Worm (Caenorhabditis elegans): ENCODE measurements around the gene lin-1.
A peak's percentile ranks its signal among the peaks of the same experiment; 100 is the strongest.

Gene lin-1

DNA sequence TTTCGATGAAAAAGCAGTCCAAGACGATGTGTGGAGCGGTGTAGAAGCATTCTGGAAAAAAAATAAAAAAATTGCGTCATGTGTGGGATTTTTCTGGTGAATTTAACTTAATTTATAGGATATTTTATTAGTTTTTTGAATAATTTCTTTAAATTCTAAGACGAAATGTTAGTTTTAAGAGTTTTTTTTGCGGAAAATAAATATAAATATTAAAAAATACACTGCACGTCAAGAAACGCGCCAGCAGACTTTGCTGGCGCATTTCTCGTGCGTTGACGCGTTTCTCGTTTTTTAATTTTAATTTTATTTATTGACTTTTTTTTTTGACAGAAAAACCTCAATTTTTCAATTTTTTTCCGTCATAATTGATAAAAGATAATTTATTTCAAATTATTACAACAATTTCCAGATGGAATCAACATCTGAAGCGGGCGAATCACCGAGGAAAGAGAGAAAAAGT is 48.8 kb upstream of the lin-1 start, which contains the start of the genes ppgn-1 and tftc-1 (continued):
- TF ChIP-seq madf-9 (GFP tag; conservative IDR thresholded peaks at IDR 0.05), result no peak
- no peak for TF ChIP-seq Y48G9A.11 (GFP tag; IDR thresholded peaks at IDR 0.05)
- TF ChIP-seq ZK546.5 (tag; optimal IDR thresholded peaks at IDR 0.05), result no peak
- TF ChIP-seq ama-1 (optimal IDR thresholded peaks at IDR 0.05), result no peak
- TF ChIP-seq nhr-102 (tag; optimal IDR thresholded peaks at IDR 0.05), result peak; percentile 33
- no peak for TF ChIP-seq nhr-10 (tag; optimal IDR thresholded peaks at IDR 0.05)

DNA sequence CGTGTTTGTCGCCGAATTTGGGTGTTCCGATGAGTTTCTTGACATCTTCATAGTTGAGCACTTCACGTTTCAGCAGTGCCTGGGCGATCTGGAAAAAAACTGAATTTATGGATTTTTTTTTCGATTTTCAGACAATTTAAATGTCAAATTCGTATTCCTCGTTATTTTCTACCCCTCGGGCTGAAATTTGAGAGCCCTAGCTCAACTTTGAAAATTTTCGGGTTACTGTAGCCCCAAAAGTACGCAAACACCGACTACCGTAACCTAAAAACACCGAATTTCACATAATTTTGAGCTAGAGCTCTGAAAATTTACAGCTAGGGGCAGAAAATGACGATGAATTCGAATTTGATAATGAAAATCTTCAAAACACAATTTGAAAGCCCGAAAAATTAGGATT is 33.9 kb upstream of the lin-1 start:
- no peak for TF ChIP-seq hlh-30 (tag; optimal IDR thresholded peaks at IDR 0.05; ENCODE audit: insufficient read depth)
- no peak for TF ChIP-seq madf-9 (GFP tag; conservative IDR thresholded peaks at IDR 0.05)
- 0 out of 2 replicates have a peak, but pooled peaks have one; percentile 21 for TF ChIP-seq ZK337.2 (GFP tag; IDR thresholded peaks at IDR 0.05)
- peak in 1 of 2 experiments; percentile 37 for TF ChIP-seq lsy-2 (tag; optimal IDR thresholded peaks at IDR 0.05)

DNA sequence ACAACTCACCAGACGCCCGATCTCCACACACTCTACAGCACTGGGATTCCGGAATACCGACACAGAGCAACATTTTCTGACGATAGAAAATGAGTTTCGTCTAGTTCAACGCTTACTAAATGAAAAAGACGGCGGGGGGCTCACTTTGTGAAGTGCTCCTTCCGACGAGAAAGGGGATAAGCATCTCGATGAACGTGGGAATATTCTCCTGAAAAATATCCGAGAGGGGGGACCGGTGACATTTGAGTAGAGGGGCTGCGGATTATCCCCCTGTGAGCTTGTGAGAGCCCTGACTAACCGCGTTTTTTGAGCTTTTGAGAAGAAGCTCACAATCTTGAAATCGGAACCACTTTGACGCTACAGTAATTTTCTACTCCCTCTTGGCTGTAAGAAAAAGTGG is 29.5 kb upstream of the lin-1 start, which contains the start of gene nhr-236:
Gene nhr-236 (minus strand): TSS at position 101 of the 400 bp plus-strand sequence.
- TF ChIP-seq dmd-9 (GFP tag; IDR thresholded peaks at IDR 0.05) (no peak), aha-1 (tag) (peak; percentile 27)

DNA sequence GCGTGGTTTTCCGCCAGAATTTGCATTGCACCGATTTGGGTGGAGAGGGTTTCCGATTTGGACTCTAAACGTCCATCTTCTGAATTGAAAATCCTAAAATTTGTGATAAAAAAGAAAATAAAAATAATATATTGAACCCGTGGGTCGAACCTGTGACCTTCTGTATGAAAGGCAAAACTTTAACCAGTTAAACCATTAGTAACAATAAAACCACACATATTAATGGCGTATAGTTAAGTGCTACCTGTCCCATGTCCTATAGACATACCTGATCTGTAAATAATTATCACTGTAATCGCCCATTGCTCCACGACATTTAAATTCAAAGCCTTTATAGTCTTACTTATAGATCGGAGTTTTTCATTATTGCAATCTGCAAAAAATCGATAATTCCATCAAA is 27.2 kb upstream of the lin-1 start:
- TF ChIP-seq F44E2.7 (GFP tag; IDR thresholded peaks at IDR 0.05), result no peak
- no peak for TF ChIP-seq mdt-29 (GFP tag; IDR thresholded peaks at IDR 0.05)
- no peak for TF ChIP-seq F37D6.2 (tag; optimal IDR thresholded peaks at IDR 0.05)
- TF ChIP-seq D1046.2 (GFP tag; IDR thresholded peaks at IDR 0.05), result no peak
- no peak for TF ChIP-seq nhr-237 (tag; optimal IDR thresholded peaks at IDR 0.05)
- peak; percentile 59; the same call in 1 of the 2 replicates for TF ChIP-seq pha-4 (GFP tag; IDR thresholded peaks at IDR 0.05)
- no peak for TF ChIP-seq pha-4 (tag; optimal IDR thresholded peaks at IDR 0.05)
- peak; percentile 16 for TF ChIP-seq ceh-28 (tag; optimal IDR thresholded peaks at IDR 0.05)
- TF ChIP-seq Y48G9A.11 (GFP tag; IDR thresholded peaks at IDR 0.05), result 0 out of 2 replicates have a peak, but pooled peaks have one; percentile 7
- no peak for TF ChIP-seq duxl-1 (tag; optimal IDR thresholded peaks at IDR 0.05; ENCODE audit: poor library complexity)
- TF ChIP-seq dpl-1 (GFP tag; optimal IDR thresholded peaks at IDR 0.05), result no peak
- TF ChIP-seq fkh-10 (GFP tag; optimal IDR thresholded peaks at IDR 0.05), result no peak
- no peak; the same call in 1 of the 2 replicates for TF ChIP-seq lin-38 (GFP tag; IDR thresholded peaks at IDR 0.05)
- no peak for TF ChIP-seq aha-1 (tag)
- no peak for TF ChIP-seq zag-1 (tag; optimal IDR thresholded peaks at IDR 0.05)
- TF ChIP-seq mdl-1 (tag; optimal IDR thresholded peaks at IDR 0.05), result no peak
- TF ChIP-seq nhr-111 (GFP tag; optimal IDR thresholded peaks at IDR 0.05), result no peak
- TF ChIP-seq unc-39 (tag; optimal IDR thresholded peaks at IDR 0.05), result no peak
- peak in 1 of 2 experiments; percentile 96 for TF ChIP-seq unc-62 (GFP tag; optimal IDR thresholded peaks at IDR 0.05 in 1 of 2)
- no peak for TF ChIP-seq unc-62 (tag; optimal IDR thresholded peaks at IDR 0.05)
- TF ChIP-seq F26F4.8 (GFP tag; conservative IDR thresholded peaks at IDR 0.05), result 0 out of 2 replicates have a peak, but pooled peaks have one; percentile 5
- TF ChIP-seq egl-27 (tag; optimal IDR thresholded peaks at IDR 0.05), result no peak
- peak; percentile 6 for TF ChIP-seq mes-2 (tag; optimal IDR thresholded peaks at IDR 0.05; ENCODE audit: poor library complexity, severe bottlenecking)
- no peak for TF ChIP-seq vab-7 (GFP tag; IDR thresholded peaks at IDR 0.05)
- TF ChIP-seq sdz-12 (GFP tag; optimal IDR thresholded peaks at IDR 0.05), result no peak
- TF ChIP-seq daf-16 (GFP tag; optimal IDR thresholded peaks at IDR 0.05), result no peak
- TF ChIP-seq daf-16 (tag; optimal IDR thresholded peaks at IDR 0.05), result no peak
- no peak for TF ChIP-seq nhr-28 (tag; optimal IDR thresholded peaks at IDR 0.05)
- peak; percentile 57; the same call in 1 of the 2 replicates for TF ChIP-seq lim-7 (GFP tag; IDR thresholded peaks at IDR 0.05)
- TF ChIP-seq T26A8.4 (GFP tag; IDR thresholded peaks at IDR 0.05), result 0 out of 2 replicates have a peak, but pooled peaks have one; percentile 17
- no peak for TF ChIP-seq mep-1 (tag; optimal IDR thresholded peaks at IDR 0.05)
- TF ChIP-seq zfp-3 (GFP tag; conservative IDR thresholded peaks at IDR 0.05), result 0 out of 2 replicates have a peak, but pooled peaks have one; percentile 32
- no peak for TF ChIP-seq tag-97 (GFP tag; IDR thresholded peaks at IDR 0.05)
- no peak for TF ChIP-seq php-3 (GFP tag; IDR thresholded peaks at IDR 0.05)
- TF ChIP-seq ztf-11 (tag; optimal IDR thresholded peaks at IDR 0.05), result no peak

Measured in whole organism, L4 larva.